Fruit fly (Drosophila melanogaster) whole organism, pupa: ENCODE results near the gene CG2681.

ENCODE experiments used
- CG10348 ChIP-seq: fragments of 200-800 bp; sonication (Bioruptor generic); IDR thresholded peaks from 2 replicates; pipeline ENCODE4 v1.3.6; 2022; ENCODE audit warnings: missing biosample characterization, missing genetic modification characterization
- CG12605 ChIP-seq: fragments of 200-800 bp; sonication (Bioruptor generic); IDR thresholded peaks from 2 replicates; pipeline ENCODE4 v1.3.6; 2022; ENCODE audit warnings: missing biosample characterization, missing genetic modification characterization
- CG13204 ChIP-seq: fragments of 200-800 bp; sonication (Bioruptor generic); optimal IDR thresholded peaks from 2 replicates; lab custom pipeline; 2018; ENCODE audit warnings: missing biosample characterization, mild to moderate bottlenecking, missing genetic modification characterization, moderate library complexity
- CG14655 ChIP-seq: fragments of 200-800 bp; sonication (Bioruptor generic); optimal IDR thresholded peaks from 3 replicates; lab custom pipeline; 2017; ENCODE audit warnings: mild to moderate bottlenecking, missing biosample characterization, missing genetic modification reagents, missing genetic modification characterization
- CG15710 ChIP-seq: fragments of 200-800 bp; sonication (Bioruptor generic); optimal IDR thresholded peaks from 2 replicates; lab custom pipeline; 2018; ENCODE audit warnings: missing biosample characterization, mild to moderate bottlenecking, missing genetic modification characterization, moderate library complexity
- CG17806 ChIP-seq: fragments of 200-800 bp; sonication (Bioruptor generic); optimal IDR thresholded peaks from 2 replicates; lab custom pipeline; 2018; ENCODE audit warnings: missing biosample characterization, mild to moderate bottlenecking, missing genetic modification characterization, moderate library complexity
- CG32121 ChIP-seq: fragments of 200-800 bp; sonication (Bioruptor generic); IDR thresholded peaks from 2 replicates; pipeline ENCODE4 v1.3.6; 2022; ENCODE audit warnings: missing biosample characterization, missing genetic modification characterization
- CG34367 ChIP-seq: fragments of 200-800 bp; sonication (Bioruptor generic); optimal IDR thresholded peaks from 2 replicates; lab custom pipeline; 2018; ENCODE audit warnings: missing biosample characterization, mild to moderate bottlenecking, missing genetic modification characterization
- CG4496 ChIP-seq: fragments of 200-800 bp; sonication (Bioruptor generic); IDR thresholded peaks from 3 replicates; pipeline ENCODE4 v1.3.6; 2022; ENCODE audit warnings: missing biosample characterization, missing genetic modification characterization
- CG8159 ChIP-seq: fragments of 200-800 bp; sonication (Bioruptor generic); optimal IDR thresholded peaks from 3 replicates; lab custom pipeline; 2018; ENCODE audit warnings: missing biosample characterization, mild to moderate bottlenecking, missing genetic modification characterization, moderate library complexity
- CG8301 ChIP-seq: fragments of 200-800 bp; sonication (Bioruptor generic); optimal IDR thresholded peaks from 2 replicates; lab custom pipeline; 2018; ENCODE audit warnings: missing biosample characterization, mild to moderate bottlenecking, missing genetic modification characterization
- CG9948 ChIP-seq: fragments of 200-800 bp; sonication (Bioruptor generic); optimal IDR thresholded peaks from 2 replicates; lab custom pipeline; 2018; ENCODE audit warnings: missing biosample characterization, mild to moderate bottlenecking, missing genetic modification characterization, moderate library complexity
- Ets98B ChIP-seq: fragments of 200-800 bp; sonication (Bioruptor generic); IDR thresholded peaks from 2 replicates; pipeline ENCODE4 v1.3.6; 2022; ENCODE audit warnings: missing biosample characterization, missing genetic modification characterization
- Pif1A ChIP-seq: fragments of 200-800 bp; sonication (Bioruptor generic); optimal IDR thresholded peaks from 3 replicates; lab custom pipeline; 2016; ENCODE audit warnings: missing biosample characterization, missing genetic modification characterization
- Pif1B ChIP-seq: fragments of 200-800 bp; sonication (Bioruptor generic); optimal IDR thresholded peaks from 3 replicates; lab custom pipeline; 2016; ENCODE audit warnings: missing biosample characterization, missing genetic modification characterization
- Snoo ChIP-seq: fragments of 200-800 bp; sonication (Bioruptor generic); optimal IDR thresholded peaks from 3 replicates; lab custom pipeline; 2017; ENCODE audit warnings: missing biosample characterization, mild to moderate bottlenecking, missing genetic modification characterization, inconsistent platforms
- fd96Ca ChIP-seq: fragments of 200-800 bp; sonication (Bioruptor generic); IDR thresholded peaks from 3 replicates; pipeline ENCODE4 v1.3.6; 2022; ENCODE audit warnings: missing biosample characterization, missing genetic modification characterization
- gl ChIP-seq: fragments of 200-800 bp; sonication (Bioruptor generic); optimal IDR thresholded peaks from 2 replicates; lab custom pipeline; 2018; ENCODE audit warnings: missing biosample characterization, mild to moderate bottlenecking, missing genetic modification characterization

CG2681 gene

dm6 chrX:2749693-2750092, 41.2 kb downstream of the CG2681 start:
- TF ChIP-seq Pif1A (GFP tag; lab: Kevin White, UChicago) (no peak), CG8301 (no peak), fd96Ca (GFP tag; lab: Robert Waterston, UW) (no peak), CG9948 (tag; lab: Kevin White, UChicago) (no peak), Snoo (tag; lab: Kevin White, UChicago) (no peak), CG15710 (tag; lab: Kevin White, UChicago) (no peak)

dm6 chrX:2757400-2757799, 48.9 kb downstream of the CG2681 start:
- TF ChIP-seq gl (tag; lab: Kevin White, UChicago) (no peak), CG8301 (no peak), CG10348 (GFP tag; lab: Robert Waterston, UW) (no peak), CG12605 (GFP tag; lab: Robert Waterston, UW) (no peak), CG8159 (tag; lab: Kevin White, UChicago) (no peak), CG15710 (tag; lab: Kevin White, UChicago) (no peak), Pif1B (GFP tag; lab: Kevin White, UChicago) (no peak), fd96Ca (GFP tag; lab: Robert Waterston, UW) (no peak), CG14655 (GFP tag; lab: Kevin White, UChicago) (no peak), CG9948 (tag; lab: Kevin White, UChicago) (no peak), CG17806 (no peak), CG32121 (GFP tag; lab: Robert Waterston, UW) (no peak), Ets98B (GFP tag; lab: Robert Waterston, UW) (no peak), CG34367 (no peak), Snoo (tag; lab: Kevin White, UChicago) (no peak), CG13204 (GFP tag; lab: Kevin White, UChicago) (no peak), Pif1A (GFP tag; lab: Kevin White, UChicago) (no peak), CG4496 (GFP tag; lab: Robert Waterston, UW) (no peak)

- TF ChIP-seq CG17806 (no peak), CG8159 (tag; lab: Kevin White, UChicago) (peak; percentile 22), CG4496 (GFP tag; lab: Robert Waterston, UW) (peak; percentile 23; the same call in 1 of the 3 replicates), CG14655 (GFP tag; lab: Kevin White, UChicago) (peak; percentile 6), CG32121 (GFP tag; lab: Robert Waterston, UW) (no peak), fd96Ca (GFP tag; lab: Robert Waterston, UW) (0 out of 3 replicates have a peak, but pooled peaks have one; percentile 43)
- TF ChIP-seq, all 21 proteins: peak for 4
These were observed 52.7 kb downstream of the CG2681 start for dm6 chrX:2761198-2761597.
